Worm (Caenorhabditis elegans): ENCODE measurements around the gene acr-21.

The acr-21 gene

DNA sequence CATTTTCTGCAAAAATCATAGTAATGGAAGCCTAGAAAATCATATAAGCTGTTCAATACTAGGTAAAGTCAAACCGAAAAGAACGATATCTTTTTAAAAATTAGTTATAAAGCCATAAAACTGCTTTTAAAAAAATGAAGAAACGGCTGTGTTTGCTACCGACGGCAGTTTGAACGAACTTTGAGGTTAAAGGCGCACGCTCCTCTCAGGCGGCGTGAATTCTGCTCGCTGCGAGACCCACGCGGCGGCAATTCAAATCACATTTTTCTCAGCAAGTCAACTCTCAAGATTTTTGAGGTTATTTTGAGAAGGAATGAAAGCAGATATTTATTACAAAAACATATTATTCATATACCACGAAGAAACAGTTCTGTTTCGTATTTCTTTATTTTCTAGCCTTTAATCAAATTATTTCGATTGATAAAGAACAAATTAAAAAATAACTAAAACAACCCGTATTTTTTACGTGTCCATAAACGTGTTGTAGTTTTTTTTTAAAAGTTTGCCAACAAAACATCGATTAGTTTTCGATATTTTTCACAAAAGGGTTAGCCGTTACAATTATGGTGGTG is 26.5 kb downstream of the acr-21 start, which contains the start of the genes mdh-2 and F20H11.4 (continued):
- peak; percentile 68 for TF ChIP-seq lir-3 (tag; optimal IDR thresholded peaks at IDR 0.05; ENCODE audit: poor library complexity)
- peak; percentile 63 for TF ChIP-seq nhr-77 (tag; optimal IDR thresholded peaks at IDR 0.05)
- TF ChIP-seq elt-2 (tag; optimal IDR thresholded peaks at IDR 0.05), result peak; percentile 9
- peak in 1 of 2 experiments; percentile 86 for TF ChIP-seq mdl-1 (tag; optimal IDR thresholded peaks at IDR 0.05)
- TF ChIP-seq egl-27 (tag; optimal IDR thresholded peaks at IDR 0.05), result no peak
- TF ChIP-seq zip-4 (GFP tag; optimal IDR thresholded peaks at IDR 0.05), result no peak
- TF ChIP-seq fkh-8 (tag; optimal IDR thresholded peaks at IDR 0.05), result peak; percentile 72
- TF ChIP-seq snpc-4 (tag; optimal IDR thresholded peaks at IDR 0.05), result peak; percentile 61
- TF ChIP-seq jun-1 (tag; optimal IDR thresholded peaks at IDR 0.05), result peak; percentile 63
- peak; percentile 59 for TF ChIP-seq nhr-237 (tag; optimal IDR thresholded peaks at IDR 0.05)
- TF ChIP-seq aha-1 (tag; optimal IDR thresholded peaks at IDR 0.05), result no peak
- TF ChIP-seq pag-3 (tag; optimal IDR thresholded peaks at IDR 0.05; ENCODE audit: borderline replicate concordance, insufficient read depth), result no peak
- peak; percentile 76 for TF ChIP-seq lin-15B (tag; optimal IDR thresholded peaks at IDR 0.05)
- peak; percentile 27 for TF ChIP-seq ztf-4 (tag; optimal IDR thresholded peaks at IDR 0.05)
- peak; percentile 62 for TF ChIP-seq dsc-1 (tag; optimal IDR thresholded peaks at IDR 0.05)
- peak; percentile 80 for TF ChIP-seq lin-13 (GFP tag; optimal IDR thresholded peaks at IDR 0.05)
- peak; percentile 68 for TF ChIP-seq egl-13 (tag; optimal IDR thresholded peaks at IDR 0.05)
- peak; percentile 67 for TF ChIP-seq blmp-1 (tag; optimal IDR thresholded peaks at IDR 0.05)
- no peak for TF ChIP-seq efl-3 (GFP tag; optimal IDR thresholded peaks at IDR 0.05)

- peak; percentile 43 for TF ChIP-seq hlh-4 (tag; optimal IDR thresholded peaks at IDR 0.05)
- TF ChIP-seq lin-39 (tag; optimal IDR thresholded peaks at IDR 0.05), result no peak
- no peak for TF ChIP-seq dpl-1 (GFP tag; optimal IDR thresholded peaks at IDR 0.05)
- TF ChIP-seq unc-62 (GFP tag; optimal IDR thresholded peaks at IDR 0.05), result no peak
These were observed 28.8 kb downstream of the acr-21 start, which contains the start of gene srh-40 for ce11 chrIII:6610522-6610921. srh-40 (plus strand) TSS chrIII:6610822.

ce11 chrIII:6612282-6612681 is 30.6 kb downstream of the acr-21 start, which contains the start of gene ctsa-4.2:
ctsa-4.2 (plus strand) TSS chrIII:6612528.
- TF ChIP-seq lin-15B (tag; optimal IDR thresholded peaks at IDR 0.05) (no peak), nhr-76 (tag; optimal IDR thresholded peaks at IDR 0.05) (no peak), lsy-2 (tag; optimal IDR thresholded peaks at IDR 0.05) (no peak), nhr-19 (GFP tag; conservative IDR thresholded peaks at IDR 0.05) (no peak), snpc-4 (tag; optimal IDR thresholded peaks at IDR 0.05) (no peak), ceh-82 (tag; optimal IDR thresholded peaks at IDR 0.05) (no peak), efl-1 (optimal IDR thresholded peaks at IDR 0.05) (no peak), efl-1 (GFP tag; optimal IDR thresholded peaks at IDR 0.05 in 1 of 2) (peak in 1 of 2 experiments; percentile 76), fkh-4 (tag; optimal IDR thresholded peaks at IDR 0.05; ENCODE audit: borderline replicate concordance) (no peak), elt-2 (tag; optimal IDR thresholded peaks at IDR 0.05) (peak; percentile 38), nhr-12 (tag; optimal IDR thresholded peaks at IDR 0.05) (no peak), lin-35 (GFP tag; optimal IDR thresholded peaks at IDR 0.05) (peak in 1 of 2 experiments; percentile 16), ceh-8 (GFP tag; optimal IDR thresholded peaks at IDR 0.05) (no peak), lin-14 (GFP tag; optimal IDR thresholded peaks at IDR 0.05) (no peak), C04F5.9 (tag; optimal IDR thresholded peaks at IDR 0.05) (no peak), lin-13 (GFP tag; optimal IDR thresholded peaks at IDR 0.05) (no peak), mdl-1 (tag; optimal IDR thresholded peaks at IDR 0.05) (no peak), nhr-237 (tag; optimal IDR thresholded peaks at IDR 0.05) (no peak), nhr-20 (tag; optimal IDR thresholded peaks at IDR 0.05) (no peak), hlh-4 (tag; optimal IDR thresholded peaks at IDR 0.05) (no peak)

- no peak for TF ChIP-seq ceh-8 (GFP tag; optimal IDR thresholded peaks at IDR 0.05)
- TF ChIP-seq lsy-2 (tag; optimal IDR thresholded peaks at IDR 0.05), result peak; percentile 65 to 81
- no peak for TF ChIP-seq pax-3 (tag; optimal IDR thresholded peaks at IDR 0.05)
- peak; percentile 92 to 97 for TF ChIP-seq lin-35 (GFP tag; optimal IDR thresholded peaks at IDR 0.05)
- no peak for TF ChIP-seq aly-2 (tag; optimal IDR thresholded peaks at IDR 0.05)
- peak in 1 of 6 experiments; percentile 14 for TF ChIP-seq elt-3 (tag; optimal IDR thresholded peaks at IDR 0.05)
- no peak for TF ChIP-seq fkh-10 (GFP tag; optimal IDR thresholded peaks at IDR 0.05)
- no peak for TF ChIP-seq ceh-90 (tag; optimal IDR thresholded peaks at IDR 0.05)
- no peak for TF ChIP-seq efl-3 (GFP tag; optimal IDR thresholded peaks at IDR 0.05)
- TF ChIP-seq ets-5 (GFP tag; IDR thresholded peaks at IDR 0.05), result no peak
- TF ChIP-seq unc-62 (GFP tag; optimal IDR thresholded peaks at IDR 0.05), result no peak
- TF ChIP-seq sup-37 (GFP tag; optimal IDR thresholded peaks at IDR 0.05), result no peak
- peak; percentile 40 for TF ChIP-seq lin-15B (tag; optimal IDR thresholded peaks at IDR 0.05)
- TF ChIP-seq mab-9 (GFP tag; IDR thresholded peaks at IDR 0.05), result no peak
- no peak for TF ChIP-seq zip-4 (GFP tag; optimal IDR thresholded peaks at IDR 0.05)
- no peak for TF ChIP-seq jun-1 (tag; optimal IDR thresholded peaks at IDR 0.05)
- peak; percentile 89 to 95 (median 95) for TF ChIP-seq dpl-1 (GFP tag; optimal IDR thresholded peaks at IDR 0.05)
- TF ChIP-seq sptf-1 (tag; optimal IDR thresholded peaks at IDR 0.05), result no peak
These were observed 33.4 kb downstream of the acr-21 start, which contains the start of gene cmtr-2 for ce11 chrIII:6615064-6615463. cmtr-2 (plus strand) TSS chrIII:6615414.

Measured in whole organism, L1 larva.